Worm (Caenorhabditis elegans) whole organism, L4 larva: Measurements from ENCODE around the gene dhhc-10.

Experiments
- ceh-44 ChIP-seq: fragments of 200-800 bp; sonication (Bioruptor generic); IDR thresholded peaks from 2 replicates; pipeline ENCODE4 v1.3.6; 2022; ENCODE audit warnings: missing genetic modification reagents, missing genetic modification characterization, missing compliant biosample characterization
- ceh-82 ChIP-seq: sonication (generic microtip); optimal IDR thresholded peaks from 2 replicates; lab custom pipeline; 2017; ENCODE audit warnings: missing biosample characterization, missing genetic modification characterization
- daf-16 ChIP-seq, 3 experiments: sonication (generic microtip); optimal IDR thresholded peaks; 2 replicates each; lab custom pipeline; 2016 to 2017; ENCODE audit warnings: missing genetic modification characterization in 3 of 3, missing genetic modification reagents in 3 of 3, mild to moderate bottlenecking in 2 of 3, missing compliant biosample characterization in 2 of 3, missing biosample characterization in 1 of 3, moderate library complexity in 1 of 3
- egl-27 ChIP-seq: sonication (generic microtip); optimal IDR thresholded peaks from 3 replicates; lab custom pipeline; 2017; ENCODE audit warnings: missing biosample characterization, missing genetic modification reagents, missing genetic modification characterization
- fos-1 ChIP-seq: fragments of 150-350 bp; optimal IDR thresholded peaks from 2 replicates; lab custom pipeline; 2014; ENCODE audit warnings: missing biosample characterization, missing genetic modification characterization
- nhr-10 ChIP-seq: fragments of 150-350 bp; optimal IDR thresholded peaks from 2 replicates; lab custom pipeline; 2014; ENCODE audit warnings: missing biosample characterization, missing genetic modification characterization
- nhr-28 ChIP-seq: fragments of 150-350 bp; optimal IDR thresholded peaks from 2 replicates; lab custom pipeline; 2014; ENCODE audit warnings: missing biosample characterization, missing genetic modification characterization
- nhr-77 ChIP-seq: fragments of 150-350 bp; optimal IDR thresholded peaks from 2 replicates; lab custom pipeline; 2014; ENCODE audit warnings: missing biosample characterization, missing genetic modification characterization
- snpc-4 ChIP-seq: fragments of 150-350 bp; optimal IDR thresholded peaks from 2 replicates; lab custom pipeline; 2014; ENCODE audit warnings: missing biosample characterization, missing genetic modification characterization
- unc-130 ChIP-seq: sonication (generic microtip); optimal IDR thresholded peaks from 2 replicates; lab custom pipeline; 2016; ENCODE audit warnings: missing genetic modification reagents, missing genetic modification characterization, missing compliant biosample characterization
- zag-1 ChIP-seq: fragments of 150-350 bp; optimal IDR thresholded peaks from 2 replicates; lab custom pipeline; 2014; ENCODE audit warnings: missing biosample characterization, missing genetic modification characterization

- TF ChIP-seq unc-130, result no peak
- no peak for TF ChIP-seq zag-1 (tag; lab: Kevin White, UChicago)
- TF ChIP-seq daf-16 (GFP tag; optimal IDR thresholded peaks at IDR 0.05; lab: Kevin White, UChicago), result no peak
- no peak for TF ChIP-seq daf-16 (tag; optimal IDR thresholded peaks at IDR 0.05; lab: Kevin White, UChicago)
- no peak for TF ChIP-seq nhr-10 (tag; lab: Kevin White, UChicago)
- no peak for TF ChIP-seq egl-27 (tag; lab: Kevin White, UChicago)
- TF ChIP-seq ceh-82, result no peak
- TF ChIP-seq snpc-4 (tag; lab: Kevin White, UChicago), result no peak
- TF ChIP-seq fos-1 (tag; lab: Kevin White, UChicago), result no peak
- TF ChIP-seq ceh-44, result no peak
- TF ChIP-seq nhr-28 (tag; lab: Kevin White, UChicago), result peak; percentile 33
- TF ChIP-seq nhr-77 (tag; lab: Kevin White, UChicago), result no peak
These were observed 21.4 kb upstream of the dhhc-10 start for ce11 chrX:4685579-4685978.
